Fruit fly (Drosophila melanogaster): ENCODE data around the gene CG13390.

Gene CG13390

DNA sequence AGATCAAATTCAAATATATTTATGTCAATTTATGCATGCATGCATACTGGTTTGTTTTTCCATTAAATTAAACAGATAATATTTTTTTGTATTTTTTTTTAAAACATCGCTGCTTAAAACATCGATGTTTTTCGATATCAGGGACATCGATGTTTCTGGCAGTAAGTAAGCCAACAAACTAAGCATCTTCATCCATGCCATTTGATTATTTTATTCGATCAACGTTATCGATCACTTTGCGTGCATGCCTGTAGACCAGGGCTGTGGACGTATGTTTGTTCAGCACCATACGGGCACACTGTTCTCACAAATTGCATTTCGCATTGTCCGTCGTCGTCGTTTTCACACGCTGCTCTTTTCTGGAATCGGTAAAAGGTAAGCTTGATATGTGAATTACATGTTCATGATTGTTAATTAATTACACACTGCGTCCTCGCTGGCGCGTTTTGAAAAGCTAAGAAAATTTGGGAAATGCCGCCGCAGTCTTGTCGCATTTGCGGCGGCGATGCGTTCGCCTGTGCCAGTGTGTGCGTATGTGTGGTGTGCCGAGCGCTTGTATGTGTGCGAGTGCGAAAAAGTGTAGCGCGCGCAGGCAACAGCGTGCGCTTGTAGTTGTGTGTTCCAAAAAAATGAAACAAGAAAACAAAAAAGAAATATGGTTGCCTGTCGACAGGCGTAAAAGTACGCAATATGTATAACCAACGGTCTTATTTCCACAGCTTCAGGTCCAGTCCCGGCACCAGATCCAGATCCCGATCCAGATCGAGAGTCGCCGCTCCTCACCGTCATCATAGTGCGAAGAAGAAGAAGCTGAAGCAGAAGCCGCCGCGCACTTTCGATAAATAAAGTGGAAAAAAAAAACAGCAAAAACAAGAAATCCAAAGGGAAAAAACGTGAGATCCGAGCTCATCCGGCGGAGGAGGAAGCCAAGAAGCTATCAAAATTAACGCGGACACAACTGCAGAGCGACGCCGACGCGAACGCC is 27.0 kb upstream of the CG13390 start, which contains the start of gene emb:
Gene emb, plus strand, starts transcription at position 288 of the 985 bp plus-strand sequence.
- TF ChIP-seq gl (tag; optimal IDR thresholded peaks at IDR 0.05) (peak; percentile 74), CG10348 (GFP tag; IDR thresholded peaks at IDR 0.05) (no peak), CG13204 (GFP tag; optimal IDR thresholded peaks at IDR 0.05) (no peak), Pif1A (GFP tag; optimal IDR thresholded peaks at IDR 0.05) (no peak), CG32121 (GFP tag; IDR thresholded peaks at IDR 0.05) (peak; percentile 49; the same call in 1 of the 2 replicates), CG9948 (tag; optimal IDR thresholded peaks at IDR 0.05) (peak; percentile 12), CG15710 (tag; optimal IDR thresholded peaks at IDR 0.05) (peak; percentile 35), CG4496 (GFP tag; IDR thresholded peaks at IDR 0.05) (peak; percentile 72), CG12605 (GFP tag; IDR thresholded peaks at IDR 0.05) (peak; percentile 73; the same call in 1 of the 2 replicates), rn (GFP tag; IDR thresholded peaks at IDR 0.05) (peak; percentile 24; the same call in 1 of the 2 replicates), CG8301 (tag; optimal IDR thresholded peaks at IDR 0.05) (no peak), CG8159 (tag; optimal IDR thresholded peaks at IDR 0.05) (peak; percentile 49), Snoo (tag; optimal IDR thresholded peaks at IDR 0.05) (peak; percentile 41), EcR (GFP tag; optimal IDR thresholded peaks at IDR 0.05) (peak; percentile 11), Ets98B (GFP tag; IDR thresholded peaks at IDR 0.05) (0 out of 2 replicates have a peak, but pooled peaks have one; percentile 36), CG14655 (GFP tag; optimal IDR thresholded peaks at IDR 0.05) (no peak), fd96Ca (GFP tag; IDR thresholded peaks at IDR 0.05) (peak; percentile 50), CG17806 (tag; optimal IDR thresholded peaks at IDR 0.05) (peak; percentile 3), CG34367 (tag; optimal IDR thresholded peaks at IDR 0.05) (peak; percentile 39)

DNA sequence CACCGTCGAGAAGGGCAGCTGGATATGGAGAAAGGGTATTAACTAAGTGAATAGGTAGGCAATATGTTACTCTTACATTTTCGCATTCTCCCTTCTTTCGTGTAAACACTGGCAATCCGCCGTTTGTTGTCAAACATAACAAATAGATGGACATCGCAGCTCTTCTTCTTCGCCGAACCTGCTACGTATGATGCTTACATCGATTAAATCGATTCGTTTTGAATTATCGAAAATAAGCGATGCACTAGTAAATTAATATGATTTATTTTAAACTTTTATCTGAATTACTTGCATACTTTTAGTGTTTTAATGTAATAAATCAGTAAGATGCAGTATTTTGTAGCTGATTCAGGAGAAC is 26.3 kb upstream of the CG13390 start, which contains the start of gene fy:
Gene fy, minus strand, starts transcription at position 353 of the 358 bp plus-strand sequence.
- TF ChIP-seq CG13204 (GFP tag; optimal IDR thresholded peaks at IDR 0.05) (no peak), Ets98B (GFP tag; IDR thresholded peaks at IDR 0.05) (no peak), CG32121 (GFP tag; IDR thresholded peaks at IDR 0.05) (no peak), CG14655 (GFP tag; optimal IDR thresholded peaks at IDR 0.05) (no peak), Snoo (tag; optimal IDR thresholded peaks at IDR 0.05) (no peak), CG17806 (tag; optimal IDR thresholded peaks at IDR 0.05) (no peak), CG9948 (tag; optimal IDR thresholded peaks at IDR 0.05) (no peak), CG8301 (tag; optimal IDR thresholded peaks at IDR 0.05) (no peak), CG34367 (tag; optimal IDR thresholded peaks at IDR 0.05) (no peak), gl (tag; optimal IDR thresholded peaks at IDR 0.05) (no peak), Pif1A (GFP tag; optimal IDR thresholded peaks at IDR 0.05) (no peak), D1 (tag; optimal IDR thresholded peaks at IDR 0.05) (no peak), CG4496 (GFP tag; IDR thresholded peaks at IDR 0.05) (no peak), CG15710 (tag; optimal IDR thresholded peaks at IDR 0.05) (no peak), EcR (GFP tag; optimal IDR thresholded peaks at IDR 0.05) (no peak)

DNA sequence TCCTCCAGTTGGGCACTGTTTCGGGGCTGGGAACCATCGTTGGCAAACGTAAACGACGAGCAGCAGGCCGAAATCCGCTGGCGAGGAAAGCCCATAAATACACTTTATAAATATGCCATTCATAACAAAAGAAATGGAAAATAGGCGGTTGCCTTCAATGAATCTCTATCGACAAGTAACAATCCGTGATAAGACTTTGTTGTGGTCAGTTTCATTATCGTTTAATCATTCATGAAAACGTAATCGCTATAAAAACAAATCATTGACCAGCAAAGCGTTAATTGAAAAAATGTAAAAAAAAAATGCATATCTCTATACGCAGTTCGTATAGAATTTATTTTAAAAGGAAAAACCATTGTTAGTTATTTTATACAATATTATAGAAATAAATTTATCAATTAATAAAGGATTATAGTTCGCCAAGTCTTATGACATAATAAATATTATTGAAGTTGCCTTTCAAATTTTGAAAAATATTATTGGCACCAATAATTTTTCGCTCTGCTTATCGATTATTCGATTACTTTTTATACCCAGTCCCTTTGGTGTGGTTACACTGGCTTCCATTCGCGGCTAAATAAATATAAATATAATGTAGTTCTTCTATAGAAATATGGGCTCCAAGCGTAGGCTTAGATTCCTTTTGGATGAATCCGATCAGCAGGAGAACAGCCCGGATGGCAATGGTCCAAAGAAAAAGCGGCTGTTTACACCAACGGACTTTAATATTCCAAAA is 23.4 kb upstream of the CG13390 start, which contains the start of gene CG31898:
Gene CG31898, plus strand, starts transcription at position 559 of the 736 bp plus-strand sequence.
- TF ChIP-seq CG13204 (GFP tag; optimal IDR thresholded peaks at IDR 0.05) (no peak), gl (tag; optimal IDR thresholded peaks at IDR 0.05) (no peak), Pif1A (GFP tag; optimal IDR thresholded peaks at IDR 0.05) (no peak), D1 (tag; optimal IDR thresholded peaks at IDR 0.05) (no peak), CG15710 (tag; optimal IDR thresholded peaks at IDR 0.05) (no peak), Ets98B (GFP tag; IDR thresholded peaks at IDR 0.05) (no peak), CG10348 (GFP tag; IDR thresholded peaks at IDR 0.05) (no peak), CG17806 (tag; optimal IDR thresholded peaks at IDR 0.05) (no peak), CG8159 (tag; optimal IDR thresholded peaks at IDR 0.05) (no peak), CG4496 (GFP tag; IDR thresholded peaks at IDR 0.05) (no peak), Snoo (tag; optimal IDR thresholded peaks at IDR 0.05) (no peak), CG34367 (tag; optimal IDR thresholded peaks at IDR 0.05) (no peak), EcR (GFP tag; optimal IDR thresholded peaks at IDR 0.05) (no peak), CG32121 (GFP tag; IDR thresholded peaks at IDR 0.05) (no peak), CG8301 (tag; optimal IDR thresholded peaks at IDR 0.05) (no peak)

DNA sequence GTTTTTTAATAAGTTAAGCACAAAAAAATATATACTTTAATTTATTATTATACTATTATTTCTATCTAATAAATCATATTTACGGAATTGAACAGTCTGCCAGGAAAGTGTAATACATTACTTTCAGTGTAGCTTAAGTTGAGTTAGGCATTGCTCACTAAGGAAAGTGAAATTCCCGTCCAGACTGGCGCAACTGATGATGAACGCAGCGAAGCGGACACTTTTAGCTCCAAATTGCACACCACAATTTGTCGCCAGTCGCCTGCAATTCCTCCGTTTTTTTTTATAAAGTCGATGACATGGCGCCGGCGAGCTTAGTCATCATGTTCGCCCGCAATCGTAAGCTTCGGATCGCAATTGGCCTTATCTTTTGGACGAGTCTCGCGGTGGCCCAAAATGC is 22.1 kb upstream of the CG13390 start, which contains the start of gene CG13386:
Gene CG13386, plus strand, starts transcription at position 301 of the 400 bp plus-strand sequence.
- no peak for TF ChIP-seq fd96Ca (GFP tag; IDR thresholded peaks at IDR 0.05)
- TF ChIP-seq CG17806 (tag; optimal IDR thresholded peaks at IDR 0.05): no peak
- no peak for TF ChIP-seq CG8159 (tag; optimal IDR thresholded peaks at IDR 0.05)
- no peak for TF ChIP-seq Pif1A (GFP tag; optimal IDR thresholded peaks at IDR 0.05)
- TF ChIP-seq Snoo (tag; optimal IDR thresholded peaks at IDR 0.05): no peak
- TF ChIP-seq CG10348 (GFP tag; IDR thresholded peaks at IDR 0.05): no peak
- TF ChIP-seq CG15710 (tag; optimal IDR thresholded peaks at IDR 0.05): no peak
- no peak for TF ChIP-seq gl (tag; optimal IDR thresholded peaks at IDR 0.05)
- no peak for TF ChIP-seq CG14655 (GFP tag; optimal IDR thresholded peaks at IDR 0.05)
- no peak for TF ChIP-seq CG9948 (tag; optimal IDR thresholded peaks at IDR 0.05)
- TF ChIP-seq Pif1B (GFP tag; optimal IDR thresholded peaks at IDR 0.05): no peak
- no peak for TF ChIP-seq rn (GFP tag; IDR thresholded peaks at IDR 0.05)
- TF ChIP-seq CG32121 (GFP tag; IDR thresholded peaks at IDR 0.05): no peak
- TF ChIP-seq CG13204 (GFP tag; optimal IDR thresholded peaks at IDR 0.05): no peak
- TF ChIP-seq CG34367 (tag; optimal IDR thresholded peaks at IDR 0.05): no peak
- no peak for TF ChIP-seq D1 (tag; optimal IDR thresholded peaks at IDR 0.05)
- no peak for TF ChIP-seq CG12605 (GFP tag; IDR thresholded peaks at IDR 0.05)
- TF ChIP-seq CG8301 (tag; optimal IDR thresholded peaks at IDR 0.05): no peak
- TF ChIP-seq EcR (GFP tag; optimal IDR thresholded peaks at IDR 0.05): no peak
- no peak for TF ChIP-seq CG4496 (GFP tag; IDR thresholded peaks at IDR 0.05)

All from whole organism, pupa.